Fruit fly (Drosophila melanogaster): ENCODE measurements around the gene CG42450.

Gene CG42450

dm6 chrX:18834399-18834798 is 21.3 kb downstream of the CG42450 start (continued):
- TF ChIP-seq chm (GFP tag; IDR thresholded peaks at IDR 0.05) (no peak), CG18764 (GFP tag; optimal IDR thresholded peaks at IDR 0.05) (no peak), Xrp1 (GFP tag; IDR thresholded peaks at IDR 0.05) (peak; percentile 53; the same call in 1 of the 2 replicates), Fer1 (GFP tag; optimal IDR thresholded peaks at IDR 0.05) (peak; percentile 8), CG8765 (GFP tag; IDR thresholded peaks at IDR 0.05) (no peak), CG8388 (GFP tag; optimal IDR thresholded peaks at IDR 0.05) (no peak), CG11696 (GFP tag; IDR thresholded peaks at IDR 0.05) (no peak), lilli (GFP tag; optimal IDR thresholded peaks at IDR 0.05) (peak; percentile 50), gcm2 (GFP tag; optimal IDR thresholded peaks at IDR 0.05) (no peak), CG32532 (GFP tag; IDR thresholded peaks at IDR 0.05) (peak; percentile 52), Stat92E (GFP tag; optimal IDR thresholded peaks at IDR 0.05) (no peak), D (optimal IDR thresholded peaks at IDR 0.05) (no peak), D (GFP tag; optimal IDR thresholded peaks at IDR 0.05) (no peak), gcm (GFP tag; optimal IDR thresholded peaks at IDR 0.05) (no peak), phol (tag; optimal IDR thresholded peaks at IDR 0.05) (peak; percentile 17), CG42726 (GFP tag; IDR thresholded peaks at IDR 0.05; ENCODE audit: partially characterized antibody) (no peak), Hr78 (GFP tag; optimal IDR thresholded peaks at IDR 0.05) (no peak), Sox102F (GFP tag; optimal IDR thresholded peaks at IDR 0.05) (peak; percentile 5), CG32767 (GFP tag; IDR thresholded peaks at IDR 0.05) (no peak), CG2199 (GFP tag; IDR thresholded peaks at IDR 0.05) (no peak), BtbVII (GFP tag; optimal IDR thresholded peaks at IDR 0.05) (no peak), CG7928 (GFP tag; optimal IDR thresholded peaks at IDR 0.05) (no peak), jigr1 (GFP tag; IDR thresholded peaks at IDR 0.05) (no peak), CG4707 (GFP tag; optimal IDR thresholded peaks at IDR 0.05) (no peak), Vsx1 (GFP tag; optimal IDR thresholded peaks at IDR 0.05) (no peak), pfk (GFP tag; optimal IDR thresholded peaks at IDR 0.05) (no peak), row (GFP tag; IDR thresholded peaks at IDR 0.05) (0 out of 3 replicates have a peak, but pooled peaks have one; percentile 21), gro (GFP tag; optimal IDR thresholded peaks at IDR 0.05) (no peak), Gug (GFP tag; IDR thresholded peaks at IDR 0.05) (peak; percentile 23; the same call in 1 of the 4 replicates), CG2889 (GFP tag; IDR thresholded peaks at IDR 0.05) (no peak), CG6683 (GFP tag; optimal IDR thresholded peaks at IDR 0.05) (no peak), gsb-n (tag; optimal IDR thresholded peaks at IDR 0.05) (no peak), Aef1 (GFP tag; IDR thresholded peaks at IDR 0.05) (no peak), CG3065 (GFP tag; optimal IDR thresholded peaks at IDR 0.05) (no peak), Elba2 (GFP tag; optimal IDR thresholded peaks at IDR 0.05) (no peak), Ssrp (tag; optimal IDR thresholded peaks at IDR 0.05) (no peak), bbx (GFP tag; IDR thresholded peaks at IDR 0.05; ENCODE audit: partially characterized antibody) (no peak), lab (GFP tag; optimal IDR thresholded peaks at IDR 0.05) (peak; percentile 67), CG4820 (GFP tag; optimal IDR thresholded peaks at IDR 0.05) (peak; percentile 19), trh (GFP tag; optimal IDR thresholded peaks at IDR 0.05) (no peak), ase (GFP tag; IDR thresholded peaks at IDR 0.05) (0 out of 3 replicates have a peak, but pooled peaks have one; percentile 42), dmrt99B (tag; optimal IDR thresholded peaks at IDR 0.05) (peak; percentile 51), CG12299 (tag; optimal IDR thresholded peaks at IDR 0.05) (no peak), odd (GFP tag; optimal IDR thresholded peaks at IDR 0.05) (no peak), CG4854 (GFP tag; optimal IDR thresholded peaks at IDR 0.05) (no peak), CG12659 (GFP tag; optimal IDR thresholded peaks at IDR 0.05) (no peak), stc (GFP tag; IDR thresholded peaks at IDR 0.05) (peak; percentile 53; the same call in 1 of the 2 replicates), Dll (GFP tag; IDR thresholded peaks at IDR 0.05; ENCODE audit: partially characterized antibody) (no peak), dmrt11E (tag; optimal IDR thresholded peaks at IDR 0.05) (no peak), Trl (optimal IDR thresholded peaks at IDR 0.05) (no peak), Trl (GFP tag; optimal IDR thresholded peaks at IDR 0.05) (peak; percentile 13)
